Worm (Caenorhabditis elegans) whole organism, young adult: Measurements from ENCODE around the gene flp-16.

Source experiments
- F22D6.2 ChIP-seq: sonication (generic microtip); optimal IDR thresholded peaks from 2 replicates; lab custom pipeline; 2016; ENCODE audit warnings: mild to moderate bottlenecking, missing genetic modification characterization, missing compliant biosample characterization
- F37B4.10 ChIP-seq: fragments of 200-800 bp; sonication (Bioruptor generic); IDR thresholded peaks from 2 replicates; pipeline ENCODE4 v1.3.6; 2022; ENCODE audit warnings: missing genetic modification characterization, missing compliant biosample characterization
- F49E8.2 ChIP-seq: sonication (generic microtip); optimal IDR thresholded peaks from 3 replicates; lab custom pipeline; 2017; ENCODE audit warnings: missing genetic modification characterization, mild to moderate bottlenecking, missing compliant biosample characterization, antibody characterized with exemption, moderate library complexity; ENCODE audit not compliant: insufficient read depth
- F57A8.1 ChIP-seq: fragments of 200-800 bp; sonication (Bioruptor generic); optimal IDR thresholded peaks from 2 replicates; lab custom pipeline; 2018; ENCODE audit warnings: mild to moderate bottlenecking, missing genetic modification characterization, moderate library complexity, missing compliant biosample characterization
- T07F8.4 ChIP-seq: sonication (generic microtip); optimal IDR thresholded peaks from 2 replicates; lab custom pipeline; 2016; ENCODE audit warnings: mild to moderate bottlenecking, missing genetic modification characterization, moderate library complexity, missing compliant biosample characterization
- Y67H2A.10 ChIP-seq: fragments of 200-800 bp; sonication (Bioruptor generic); conservative IDR thresholded peaks from 2 replicates; pipeline ENCODE4 v1.3.6; 2022; ENCODE audit warnings: missing genetic modification reagents, missing genetic modification characterization, missing compliant biosample characterization
- aptf-2 ChIP-seq: fragments of 200-800 bp; sonication (Bioruptor generic); conservative IDR thresholded peaks from 2 replicates; pipeline ENCODE4 v1.3.6; 2022; ENCODE audit warnings: missing genetic modification reagents, missing genetic modification characterization, missing compliant biosample characterization
- cebp-1 ChIP-seq, 2 experiments: fragments of 200-800 bp in 1 of 2; sonication (Bioruptor generic) in 1 of 2; sonication (generic microtip) in 1 of 2; IDR thresholded peaks in 1 of 2; optimal IDR thresholded peaks in 1 of 2; 2 replicates each; pipeline versions ENCODE4 v1.3.6 to Lab custom; 2017 to 2022; ENCODE audit warnings: missing compliant biosample characterization in 2 of 2, missing genetic modification characterization in 2 of 2, mild to moderate bottlenecking in 1 of 2, missing genetic modification reagents in 1 of 2, moderate library complexity in 1 of 2
- cebp-2 ChIP-seq: fragments of 200-800 bp; sonication (Bioruptor generic); IDR thresholded peaks from 2 replicates; pipeline ENCODE4 v1.3.6; 2022; ENCODE audit warnings: missing genetic modification characterization, missing compliant biosample characterization
- ceh-79 ChIP-seq: sonication (generic microtip); optimal IDR thresholded peaks from 2 replicates; lab custom pipeline; 2017; ENCODE audit warnings: mild to moderate bottlenecking, missing genetic modification characterization, missing compliant biosample characterization
- ceh-91 ChIP-seq: fragments of 200-800 bp; sonication (Bioruptor generic); IDR thresholded peaks from 2 replicates; pipeline ENCODE4 v1.3.6; 2022; ENCODE audit warnings: missing genetic modification reagents, missing genetic modification characterization, missing compliant biosample characterization
- chd-7 ChIP-seq: sonication (generic microtip); optimal IDR thresholded peaks from 2 replicates; lab custom pipeline; 2016; ENCODE audit warnings: mild to moderate bottlenecking, missing genetic modification characterization, moderate library complexity, missing compliant biosample characterization
- die-1 ChIP-seq: sonication (generic microtip); optimal IDR thresholded peaks from 2 replicates; lab custom pipeline; 2016; ENCODE audit warnings: missing genotype, mild to moderate bottlenecking, missing genetic modification characterization, missing compliant biosample characterization
- ets-4 ChIP-seq: fragments of 200-800 bp; sonication (Bioruptor generic); optimal IDR thresholded peaks from 2 replicates; lab custom pipeline; 2018; ENCODE audit warnings: mild to moderate bottlenecking, missing genetic modification characterization, missing compliant biosample characterization
- fkh-3 ChIP-seq: sonication (generic microtip); optimal IDR thresholded peaks from 2 replicates; lab custom pipeline; 2016; ENCODE audit warnings: mild to moderate bottlenecking, missing genetic modification characterization, missing compliant biosample characterization
- gei-17 ChIP-seq: fragments of 200-800 bp; sonication (Bioruptor generic); optimal IDR thresholded peaks from 2 replicates; lab custom pipeline; 2018; ENCODE audit warnings: mild to moderate bottlenecking, missing genetic modification characterization, missing compliant biosample characterization
- lag-1 ChIP-seq: fragments of 200-800 bp; sonication (Bioruptor generic); IDR thresholded peaks from 2 replicates; pipeline ENCODE4 v1.3.6; 2022; ENCODE audit warnings: missing genetic modification reagents, missing genetic modification characterization, missing compliant biosample characterization
- lsl-1 ChIP-seq: fragments of 200-800 bp; sonication (Bioruptor generic); optimal IDR thresholded peaks from 2 replicates; lab custom pipeline; 2018; ENCODE audit warnings: mild to moderate bottlenecking, missing genetic modification characterization, moderate library complexity, missing compliant biosample characterization
- madf-3 ChIP-seq: fragments of 200-800 bp; sonication (Bioruptor generic); IDR thresholded peaks from 2 replicates; pipeline ENCODE4 v1.3.6; 2022; ENCODE audit warnings: missing genetic modification reagents, missing genetic modification characterization, missing compliant biosample characterization
- mel-28 ChIP-seq: sonication (generic microtip); optimal IDR thresholded peaks from 2 replicates; lab custom pipeline; 2016; ENCODE audit warnings: borderline replicate concordance, mild to moderate bottlenecking, missing genetic modification characterization, missing compliant biosample characterization
- nfyb-1 ChIP-seq: fragments of 200-800 bp; sonication (Bioruptor generic); IDR thresholded peaks from 2 replicates; pipeline ENCODE4 v1.3.6; 2022; ENCODE audit warnings: missing genetic modification reagents, missing genetic modification characterization, missing compliant biosample characterization
- nhr-179 ChIP-seq: sonication (generic microtip); optimal IDR thresholded peaks from 2 replicates; lab custom pipeline; 2016; ENCODE audit warnings: mild to moderate bottlenecking, missing genetic modification characterization, missing compliant biosample characterization
- nhr-90 ChIP-seq: sonication (generic microtip); optimal IDR thresholded peaks from 2 replicates; lab custom pipeline; 2016; ENCODE audit warnings: missing genotype, mild to moderate bottlenecking, missing genetic modification characterization, missing compliant biosample characterization
- pha-4 ChIP-seq: fragments of 150-350 bp; sonication (generic microtip); optimal IDR thresholded peaks from 2 replicates; lab custom pipeline; 2014; ENCODE audit warnings: missing biosample characterization, missing genetic modification reagents, missing genetic modification characterization
- repo-1 ChIP-seq: sonication (generic microtip); optimal IDR thresholded peaks from 2 replicates; lab custom pipeline; 2017; ENCODE audit warnings: mild to moderate bottlenecking, missing genetic modification characterization, missing compliant biosample characterization
- snpc-4 ChIP-seq, 5 experiments: fragments of 150-350 bp in 1 of 5; sonication (generic microtip) in 4 of 5; optimal IDR thresholded peaks; 2 replicates each; lab custom pipeline; 2014 to 2018; ENCODE audit warnings: missing genetic modification characterization in 5 of 5, missing biosample characterization in 3 of 5, antibody characterized with exemption in 2 of 5, mild to moderate bottlenecking in 2 of 5, missing compliant biosample characterization in 2 of 5, missing genotype in 2 of 5, moderate library complexity in 2 of 5, missing genetic modification reagents in 1 of 5
- somi-1 ChIP-seq: fragments of 200-800 bp; sonication (Bioruptor generic); optimal IDR thresholded peaks from 2 replicates; lab custom pipeline; 2018; ENCODE audit warnings: mild to moderate bottlenecking, missing genetic modification characterization, missing compliant biosample characterization
- tlf-1 ChIP-seq: fragments of 200-800 bp; sonication (Bioruptor generic); optimal IDR thresholded peaks from 2 replicates; lab custom pipeline; 2018; ENCODE audit warnings: mild to moderate bottlenecking, missing genetic modification characterization, missing compliant biosample characterization
- zfh-2 ChIP-seq: fragments of 200-800 bp; sonication (Bioruptor generic); conservative IDR thresholded peaks from 2 replicates; pipeline ENCODE4 v1.3.6; 2022; ENCODE audit warnings: missing genetic modification reagents, missing genetic modification characterization, missing compliant biosample characterization
- ztf-6 ChIP-seq: fragments of 200-800 bp; sonication (Bioruptor generic); IDR thresholded peaks from 2 replicates; pipeline ENCODE4 v1.3.6; 2022; ENCODE audit warnings: missing genetic modification reagents, missing genetic modification characterization, missing compliant biosample characterization

The flp-16 gene

ce11 chrII:13267305-13267704 lies 32.2 kb downstream of the flp-16 start:
- TF ChIP-seq ztf-6 = no peak
- no peak for TF ChIP-seq F49E8.2 (tag; lab: Kevin White, UChicago)
- no peak for TF ChIP-seq lag-1 (GFP tag; lab: Robert Waterston, UW)
- TF ChIP-seq ceh-91 (GFP tag; lab: Robert Waterston, UW) = no peak
- no peak for TF ChIP-seq nhr-179 (tag; lab: Kevin White, UChicago)
- TF ChIP-seq ets-4 (GFP tag; lab: Kevin White, UChicago) = no peak
- TF ChIP-seq nfyb-1 = no peak
- TF ChIP-seq ceh-79 (tag; lab: Kevin White, UChicago) = no peak
- TF ChIP-seq repo-1 (tag; lab: Kevin White, UChicago) = no peak
- TF ChIP-seq Y67H2A.10 (GFP tag; lab: Robert Waterston, UW) = no peak
- TF ChIP-seq cebp-1 (GFP tag; IDR thresholded peaks at IDR 0.05; lab: Robert Waterston, UW) = no peak
- no peak for TF ChIP-seq cebp-1 (tag; optimal IDR thresholded peaks at IDR 0.05; lab: Kevin White, UChicago)
- TF ChIP-seq F37B4.10 (GFP tag; lab: Robert Waterston, UW) = no peak
- no peak for TF ChIP-seq F22D6.2 (tag; lab: Kevin White, UChicago)
- no peak for TF ChIP-seq T07F8.4 (tag; lab: Kevin White, UChicago)
- TF ChIP-seq mel-28 (tag; lab: Kevin White, UChicago) = no peak
- no peak for TF ChIP-seq lsl-1 (GFP tag; lab: Kevin White, UChicago)
- no peak for TF ChIP-seq die-1

- TF ChIP-seq chd-7 (no peak), F57A8.1 (no peak), gei-17 (GFP tag; lab: Kevin White, UChicago) (no peak), tlf-1 (GFP tag; lab: Kevin White, UChicago) (no peak), cebp-2 (GFP tag; lab: Robert Waterston, UW) (no peak), nhr-90 (tag; lab: Kevin White, UChicago) (no peak)
These were observed 35.7 kb downstream of the flp-16 start, which contains the start of gene Y48C3A.5 for ce11 chrII:13270776-13271175. TSS of gene Y48C3A.5 (plus strand) at chrII:13271076.

ce11 chrII:13278214-13278613 lies 43.1 kb downstream of the flp-16 start:
- TF ChIP-seq zfh-2 (GFP tag; lab: Robert Waterston, UW) (0 out of 2 replicates have a peak, but pooled peaks have one; percentile 13), aptf-2 (0 out of 2 replicates have a peak, but pooled peaks have one; percentile 17), snpc-4 (GFP tag; optimal IDR thresholded peaks at IDR 0.05; lab: Kevin White, UChicago) (no peak), snpc-4 (tag; optimal IDR thresholded peaks at IDR 0.05; lab: Kevin White, UChicago) (no peak)
- TF ChIP-seq, all 124 proteins: peak for 2

- TF ChIP-seq fkh-3 (peak; percentile 19), pha-4 (tag; lab: Kevin White, UChicago) (no peak), aptf-2 (no peak), somi-1 (GFP tag; lab: Kevin White, UChicago) (no peak), madf-3 (GFP tag; lab: Robert Waterston, UW) (no peak), F49E8.2 (tag; lab: Kevin White, UChicago) (no peak)
These were observed 43.6 kb downstream of the flp-16 start for ce11 chrII:13278716-13279115.
